Worm (Caenorhabditis elegans): ENCODE results near the gene str-101.
"Not testable (repeated sequence)": the region's sequence is repeated elsewhere in the genome, so short reads cannot be mapped to it uniquely, and the experiment has no call there.

Gene str-101

ce11 chrV:15711898-15712297 lies at the start of gene str-101:
TSS of gene str-101 (minus strand) at chrV:15711998.
- no peak for TF ChIP-seq gei-17 (GFP tag; optimal IDR thresholded peaks at IDR 0.05)
- TF ChIP-seq ceh-79 (tag; optimal IDR thresholded peaks at IDR 0.05), result no peak
- TF ChIP-seq lir-1 (GFP tag; conservative IDR thresholded peaks at IDR 0.05), result no peak
- TF ChIP-seq cebp-1 (GFP tag; IDR thresholded peaks at IDR 0.05), result no peak
- no peak for TF ChIP-seq cebp-1 (tag; optimal IDR thresholded peaks at IDR 0.05)
- no peak for TF ChIP-seq B0336.3 (GFP tag; IDR thresholded peaks at IDR 0.05)

- TF ChIP-seq hmg-20 (GFP tag; IDR thresholded peaks at IDR 0.05) (no peak), hsf-1 (GFP tag; IDR thresholded peaks at IDR 0.05) (no peak)
Measured at ce11 chrV:15758449-15758848, 46.7 kb upstream of the str-101 start, which contains the start of gene str-9. TSS of gene str-9 (plus strand) at chrV:15758749.

DNA sequence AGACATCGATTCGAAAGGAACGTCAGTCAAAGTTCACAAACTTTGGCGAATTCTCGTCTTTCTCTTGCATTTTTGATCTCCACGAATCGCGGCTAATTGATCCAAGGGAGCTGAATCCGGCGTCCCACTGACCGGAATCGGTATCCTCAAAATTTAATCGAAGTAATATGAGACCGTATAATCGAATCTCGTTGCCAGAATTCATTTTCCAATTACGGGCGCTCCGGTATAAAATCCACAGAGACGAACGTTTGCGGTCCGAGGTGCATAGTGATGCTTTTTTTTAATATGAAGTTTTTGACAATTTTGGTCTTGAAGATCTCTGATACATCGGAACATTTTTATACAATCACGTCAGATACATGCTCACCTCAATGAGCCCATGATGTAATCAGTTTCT lies 45.8 kb upstream of the str-101 start:
- TF ChIP-seq lin-54 (GFP tag; optimal IDR thresholded peaks at IDR 0.05), result no peak
- no peak for TF ChIP-seq chd-7 (tag; optimal IDR thresholded peaks at IDR 0.05)
- no peak for TF ChIP-seq tbx-9 (tag; optimal IDR thresholded peaks at IDR 0.05; ENCODE audit: borderline replicate concordance)
- TF ChIP-seq egrh-3 (GFP tag; IDR thresholded peaks at IDR 0.05), result no peak
- TF ChIP-seq let-526 (GFP tag; IDR thresholded peaks at IDR 0.05), result no peak
- no peak for TF ChIP-seq lag-1 (GFP tag; IDR thresholded peaks at IDR 0.05)
- TF ChIP-seq dpff-1 (tag; optimal IDR thresholded peaks at IDR 0.05), result no peak
- no peak for TF ChIP-seq ztf-25 (GFP tag; IDR thresholded peaks at IDR 0.05)
- no peak for TF ChIP-seq unc-62 (GFP tag; optimal IDR thresholded peaks at IDR 0.05)
- no peak for TF ChIP-seq nhr-80 (tag; optimal IDR thresholded peaks at IDR 0.05)
- no peak for TF ChIP-seq ceh-40 (GFP tag; IDR thresholded peaks at IDR 0.05)
- no peak for TF ChIP-seq ztf-18 (tag; optimal IDR thresholded peaks at IDR 0.05)
- TF ChIP-seq F49E8.2 (tag; optimal IDR thresholded peaks at IDR 0.05; ENCODE audit: insufficient read depth), result no peak
- TF ChIP-seq Y79H2A.3 (GFP tag; conservative IDR thresholded peaks at IDR 0.05), result no peak
- no peak for TF ChIP-seq Y56A3A.18 (GFP tag; IDR thresholded peaks at IDR 0.05)
- no peak for TF ChIP-seq sea-2 (GFP tag; IDR thresholded peaks at IDR 0.05)

DNA sequence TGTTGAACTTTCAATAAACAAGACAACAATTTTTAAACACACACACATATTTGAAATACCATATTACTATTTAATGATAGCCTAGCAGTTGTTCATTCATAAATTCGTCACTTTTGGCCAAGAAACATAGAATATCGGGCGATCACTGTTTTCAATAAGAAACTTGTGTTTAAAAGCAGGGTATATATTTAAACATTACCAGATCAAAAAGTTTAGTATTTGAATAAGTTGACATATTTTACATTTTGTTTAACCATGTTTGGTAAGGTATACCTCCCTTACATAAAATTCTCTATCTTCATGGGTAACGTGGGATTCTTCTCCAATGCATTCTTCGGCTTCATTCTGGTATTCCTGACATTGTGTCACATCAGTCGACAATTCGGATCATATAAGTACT lies 42.9 kb upstream of the str-101 start, which contains the start of gene str-8:
Gene str-8 (plus strand): TSS at position 301 of the 400 bp plus-strand sequence.
- not testable (repeated sequence) for TF ChIP-seq mes-4, mxl-1, T07F8.4 (tag; optimal IDR thresholded peaks at IDR 0.05)

- not testable (repeated sequence) for TF ChIP-seq chd-7 (tag; optimal IDR thresholded peaks at IDR 0.05); hmg-20 (GFP tag; IDR thresholded peaks at IDR 0.05); zim-3 (tag; optimal IDR thresholded peaks at IDR 0.05)
Measured at ce11 chrV:15752941-15753340, 41.1 kb upstream of the str-101 start, which contains the start of gene str-5. TSS of gene str-5 (plus strand) at chrV:15753241.

- TF ChIP-seq Y79H2A.3 (GFP tag; conservative IDR thresholded peaks at IDR 0.05), result no peak
- TF ChIP-seq nhr-27 (tag; optimal IDR thresholded peaks at IDR 0.05), result no peak
- TF ChIP-seq B0336.3 (GFP tag; IDR thresholded peaks at IDR 0.05), result no peak
- no peak for TF ChIP-seq mxl-1 (tag; optimal IDR thresholded peaks at IDR 0.05)
- TF ChIP-seq efl-1 (GFP tag; optimal IDR thresholded peaks at IDR 0.05), result no peak
Measured at ce11 chrV:15752049-15752448, 40.3 kb upstream of the str-101 start, which contains the start of gene str-43. TSS of gene str-43 (minus strand) at chrV:15752149.
